Fruit fly (Drosophila melanogaster) whole organism, embryonic: ENCODE data around the gene PIG-U.

Source experiments
- BEAF-32 ChIP-seq: fragments of 200-800 bp; sonication (Bioruptor generic); optimal IDR thresholded peaks from 3 replicates; lab custom pipeline; 2017; ENCODE audit warnings: missing biosample characterization, missing genetic modification characterization, mild to moderate bottlenecking, moderate library complexity, missing genetic modification reagents
- CG10366 ChIP-seq: fragments of 200-800 bp; sonication (Bioruptor generic); IDR thresholded peaks from 2 replicates; pipeline ENCODE4 v1.3.6; 2022; ENCODE audit warnings: missing biosample characterization, missing genetic modification characterization
- CG10543 ChIP-seq: fragments of 200-800 bp; sonication (Bioruptor generic); optimal IDR thresholded peaks from 3 replicates; lab custom pipeline; 2017; ENCODE audit warnings: missing biosample characterization, mild to moderate bottlenecking, missing genetic modification characterization, moderate library complexity
- CG12071 ChIP-seq: fragments of 200-800 bp; sonication (Bioruptor generic); optimal IDR thresholded peaks from 3 replicates; lab custom pipeline; 2018; ENCODE audit warnings: missing biosample characterization, mild to moderate bottlenecking, missing genetic modification characterization
- CG12155 ChIP-seq: fragments of 200-800 bp; sonication (Bioruptor generic); optimal IDR thresholded peaks from 3 replicates; lab custom pipeline; 2016; ENCODE audit warnings: missing biosample characterization, missing genetic modification characterization
- CG1233 ChIP-seq: fragments of 200-800 bp; sonication (Bioruptor generic); optimal IDR thresholded peaks from 4 replicates; lab custom pipeline; 2018; ENCODE audit warnings: missing biosample characterization, mild to moderate bottlenecking, missing genetic modification characterization
- CG12659 ChIP-seq: fragments of 200-800 bp; sonication (Bioruptor generic); optimal IDR thresholded peaks from 3 replicates; lab custom pipeline; 2017; ENCODE audit warnings: mild to moderate bottlenecking, missing biosample characterization, missing genetic modification reagents, missing genetic modification characterization
- CG13775 ChIP-seq: fragments of 200-800 bp; sonication (Bioruptor generic); optimal IDR thresholded peaks from 3 replicates; lab custom pipeline; 2017; ENCODE audit warnings: missing biosample characterization, mild to moderate bottlenecking, missing genetic modification characterization
- CG14441 ChIP-seq: fragments of 200-800 bp; sonication (Bioruptor generic); IDR thresholded peaks from 2 replicates; pipeline ENCODE4 v1.3.6; 2022; ENCODE audit warnings: missing biosample characterization, missing genetic modification characterization
- CG14710 ChIP-seq: fragments of 200-800 bp; sonication (Bioruptor generic); optimal IDR thresholded peaks from 3 replicates; lab custom pipeline; 2019; ENCODE audit warnings: missing biosample characterization, mild to moderate bottlenecking, missing genetic modification characterization, moderate library complexity
- CG15514 ChIP-seq: fragments of 200-800 bp; sonication (Bioruptor generic); optimal IDR thresholded peaks from 3 replicates; lab custom pipeline; 2017; ENCODE audit warnings: missing biosample characterization, missing genetic modification characterization, mild to moderate bottlenecking, moderate library complexity, missing genetic modification reagents
- CG15601 ChIP-seq: fragments of 200-800 bp; sonication (Bioruptor generic); optimal IDR thresholded peaks from 3 replicates; lab custom pipeline; 2019; ENCODE audit warnings: missing biosample characterization, mild to moderate bottlenecking, missing genetic modification characterization, moderate library complexity
- CG1602 ChIP-seq: fragments of 200-800 bp; sonication (Bioruptor generic); optimal IDR thresholded peaks from 3 replicates; lab custom pipeline; 2016; ENCODE audit warnings: missing biosample characterization, missing genetic modification characterization
- CG2120 ChIP-seq: fragments of 200-800 bp; sonication (Bioruptor generic); optimal IDR thresholded peaks from 3 replicates; lab custom pipeline; 2016; ENCODE audit warnings: missing biosample characterization, missing genetic modification characterization
- CG2129 ChIP-seq: fragments of 200-800 bp; sonication (Bioruptor generic); IDR thresholded peaks from 2 replicates; pipeline ENCODE4 v1.3.6; 2022; ENCODE audit warnings: missing biosample characterization, missing genetic modification characterization; ENCODE audit not compliant: partially characterized antibody
- CG2678 ChIP-seq: fragments of 200-800 bp; sonication (Bioruptor generic); optimal IDR thresholded peaks from 3 replicates; lab custom pipeline; 2019; ENCODE audit warnings: missing biosample characterization, mild to moderate bottlenecking, missing genetic modification characterization, moderate library complexity
- CG6791 ChIP-seq: fragments of 200-800 bp; sonication (Bioruptor generic); IDR thresholded peaks from 3 replicates; pipeline ENCODE4 v1.3.6; 2022; ENCODE audit warnings: missing biosample characterization, missing genetic modification characterization; ENCODE audit not compliant: partially characterized antibody
- CG8478 ChIP-seq: fragments of >200 bp; optimal IDR thresholded peaks from 2 replicates; lab custom pipeline; 2018
- Dek ChIP-seq: fragments of 200-800 bp; sonication (Bioruptor generic); optimal IDR thresholded peaks from 3 replicates; lab custom pipeline; 2019; ENCODE audit warnings: missing biosample characterization, mild to moderate bottlenecking, missing genetic modification characterization, moderate library complexity
- Doc2 ChIP-seq: fragments of 200-800 bp; sonication (Bioruptor generic); IDR thresholded peaks from 2 replicates; pipeline ENCODE4 v1.3.6; 2022; ENCODE audit warnings: missing biosample characterization, missing genetic modification characterization
- Dp ChIP-seq: fragments of 200-800 bp; sonication (Bioruptor generic); optimal IDR thresholded peaks from 2 replicates; lab custom pipeline; 2018; ENCODE audit warnings: missing biosample characterization, mild to moderate bottlenecking, missing genetic modification characterization, moderate library complexity
- H2.0 ChIP-seq: fragments of 200-800 bp; sonication (Bioruptor generic); IDR thresholded peaks from 2 replicates; pipeline ENCODE4 v1.3.6; 2022; ENCODE audit warnings: missing biosample characterization, missing genetic modification characterization
- HLH54F ChIP-seq: fragments of 200-800 bp; sonication (Bioruptor generic); optimal IDR thresholded peaks from 3 replicates; lab custom pipeline; 2016; ENCODE audit warnings: missing biosample characterization, missing genetic modification characterization
- Hsf ChIP-seq: fragments of 200-800 bp; sonication (Bioruptor generic); optimal IDR thresholded peaks from 3 replicates; lab custom pipeline; 2016; ENCODE audit warnings: missing biosample characterization, missing genetic modification characterization
- MESR4 ChIP-seq: fragments of 200-800 bp; sonication (Bioruptor generic); optimal IDR thresholded peaks from 2 replicates; lab custom pipeline; 2018; ENCODE audit warnings: missing biosample characterization, mild to moderate bottlenecking, missing genetic modification characterization, moderate library complexity
- Trl ChIP-seq, 3 experiments: fragments of >200 bp in 2 of 3; fragments of 200-800 bp in 1 of 3; sonication (Bioruptor generic) in 1 of 3; optimal IDR thresholded peaks; 2 replicates in 1 of 3; 3 replicates in 2 of 3; lab custom pipeline; 2016 to 2017; ENCODE audit warnings: missing biosample characterization in 1 of 3, missing genetic modification characterization in 1 of 3
- Xbp1 ChIP-seq: fragments of 200-800 bp; sonication (Bioruptor generic); optimal IDR thresholded peaks from 3 replicates; lab custom pipeline; 2016; ENCODE audit warnings: missing biosample characterization, mild to moderate bottlenecking, missing genetic modification characterization
- Xrp1 ChIP-seq: fragments of 200-800 bp; sonication (Bioruptor generic); IDR thresholded peaks from 2 replicates; pipeline ENCODE4 v1.3.6; 2022; ENCODE audit warnings: missing biosample characterization, missing genetic modification characterization
- bbx ChIP-seq: fragments of 200-800 bp; sonication (Bioruptor generic); IDR thresholded peaks from 2 replicates; pipeline ENCODE4 v1.3.6; 2022; ENCODE audit warnings: missing biosample characterization, missing genetic modification characterization; ENCODE audit not compliant: partially characterized antibody
- bcd ChIP-seq: fragments of 200-800 bp; sonication (Bioruptor generic); optimal IDR thresholded peaks from 2 replicates; lab custom pipeline; 2017; ENCODE audit warnings: missing biosample characterization, mild to moderate bottlenecking, missing genetic modification characterization
- chm ChIP-seq: fragments of 200-800 bp; sonication (Bioruptor generic); IDR thresholded peaks from 2 replicates; pipeline ENCODE4 v1.3.6; 2022; ENCODE audit warnings: missing biosample characterization, missing genetic modification characterization
- corto ChIP-seq: fragments of 200-800 bp; sonication (Bioruptor generic); optimal IDR thresholded peaks from 2 replicates; lab custom pipeline; 2016; ENCODE audit warnings: missing biosample characterization, mild to moderate bottlenecking, missing genetic modification characterization, moderate library complexity
- disco-r ChIP-seq: fragments of 200-800 bp; sonication (Bioruptor generic); optimal IDR thresholded peaks from 2 replicates; lab custom pipeline; 2016; ENCODE audit warnings: missing biosample characterization, missing genetic modification characterization
- fd96Cb ChIP-seq: fragments of 200-800 bp; sonication (Bioruptor generic); optimal IDR thresholded peaks from 2 replicates; lab custom pipeline; 2018; ENCODE audit warnings: missing biosample characterization, mild to moderate bottlenecking, missing genetic modification characterization, moderate library complexity
- gro ChIP-seq: fragments of 200-800 bp; sonication (Bioruptor generic); optimal IDR thresholded peaks from 2 replicates; lab custom pipeline; 2016; ENCODE audit warnings: missing biosample characterization, missing genetic modification characterization
- gsb ChIP-seq: fragments of 200-800 bp; sonication (Bioruptor generic); IDR thresholded peaks from 2 replicates; pipeline ENCODE4 v1.3.6; 2022; ENCODE audit warnings: missing biosample characterization, missing genetic modification characterization
- gsb-n ChIP-seq: fragments of 200-800 bp; sonication (Bioruptor generic); optimal IDR thresholded peaks from 3 replicates; lab custom pipeline; 2018; ENCODE audit warnings: missing biosample characterization, mild to moderate bottlenecking, missing genetic modification characterization
- gt ChIP-seq: fragments of 200-800 bp; sonication (Bioruptor generic); IDR thresholded peaks from 2 replicates; pipeline ENCODE4 v1.3.6; 2022; ENCODE audit warnings: missing biosample characterization, missing genetic modification characterization
- her ChIP-seq: fragments of 200-800 bp; sonication (Bioruptor generic); optimal IDR thresholded peaks from 2 replicates; lab custom pipeline; 2016; ENCODE audit warnings: missing biosample characterization, missing genetic modification characterization
- hkb ChIP-seq, 2 experiments: fragments of 200-800 bp in 1 of 2; fragments of >200 bp in 1 of 2; sonication (Bioruptor generic) in 1 of 2; IDR thresholded peaks in 1 of 2; optimal IDR thresholded peaks in 1 of 2; 2 replicates each; pipeline versions ENCODE4 v1.3.6 to Lab custom; 2017 to 2022; ENCODE audit warnings: missing biosample characterization in 1 of 2, missing genetic modification characterization in 1 of 2
- inv ChIP-seq: fragments of 200-800 bp; sonication (Bioruptor generic); IDR thresholded peaks from 2 replicates; pipeline ENCODE4 v1.3.6; 2022; ENCODE audit warnings: missing biosample characterization, missing genetic modification characterization; ENCODE audit not compliant: partially characterized antibody
- knrl ChIP-seq: fragments of 200-800 bp; sonication (Bioruptor generic); IDR thresholded peaks from 3 replicates; pipeline ENCODE4 v1.3.6; 2022; ENCODE audit warnings: missing biosample characterization, missing genetic modification characterization; ENCODE audit not compliant: partially characterized antibody
- lbe ChIP-seq: fragments of 200-800 bp; sonication (Bioruptor generic); optimal IDR thresholded peaks from 2 replicates; lab custom pipeline; 2016; ENCODE audit warnings: missing biosample characterization, mild to moderate bottlenecking, missing genetic modification characterization
- nerfin-2 ChIP-seq: fragments of 200-800 bp; sonication (Bioruptor generic); IDR thresholded peaks from 2 replicates; pipeline ENCODE4 v1.3.6; 2022; ENCODE audit warnings: missing biosample characterization, missing genetic modification characterization; ENCODE audit not compliant: partially characterized antibody
- peb ChIP-seq: fragments of 200-800 bp; sonication (Bioruptor generic); IDR thresholded peaks from 2 replicates; pipeline ENCODE4 v1.3.6; 2022; ENCODE audit warnings: missing biosample characterization, missing genetic modification characterization
- rib ChIP-seq: fragments of 200-800 bp; sonication (Bioruptor generic); IDR thresholded peaks from 2 replicates; pipeline ENCODE4 v1.3.6; 2022; ENCODE audit warnings: missing biosample characterization, missing genetic modification characterization
- tna ChIP-seq: fragments of 200-800 bp; sonication (Bioruptor generic); IDR thresholded peaks from 2 replicates; pipeline ENCODE4 v1.3.6; 2022; ENCODE audit warnings: missing biosample characterization, missing genetic modification characterization; ENCODE audit not compliant: partially characterized antibody
- twi ChIP-seq: fragments of 200-800 bp; optimal IDR thresholded peaks from 2 replicates; lab custom pipeline; 2019; ENCODE audit warnings: missing biosample characterization, mild to moderate bottlenecking, missing genetic modification characterization, moderate library complexity
- vfl ChIP-seq: fragments of 200-800 bp; sonication (Bioruptor generic); optimal IDR thresholded peaks from 2 replicates; lab custom pipeline; 2016; ENCODE audit warnings: missing biosample characterization, missing genetic modification characterization

PIG-U gene

dm6 chr2L:8528318-8528717, 13.4 kb downstream of the PIG-U start, which contains the start of the genes lmgA and lmgB (continued):
- TF ChIP-seq CG1233 (GFP tag; lab: Kevin White, UChicago) = no peak
- peak; percentile 49; the same call in 1 of the 2 replicates for TF ChIP-seq rib (GFP tag; lab: Robert Waterston, UW)
- peak; percentile 89 for TF ChIP-seq knrl (GFP tag; lab: Robert Waterston, UW)
- peak; percentile 82 for TF ChIP-seq bbx (GFP tag; lab: Robert Waterston, UW)
- peak; percentile 62 for TF ChIP-seq CG2120 (GFP tag; lab: Kevin White, UChicago)
- TF ChIP-seq bcd (GFP tag; lab: Kevin White, UChicago) = peak; percentile 58
- peak; percentile 23 for TF ChIP-seq HLH54F (GFP tag; lab: Kevin White, UChicago)
- TF ChIP-seq peb (GFP tag; lab: Robert Waterston, UW) = no peak
- peak; percentile 3 for TF ChIP-seq twi (tag; lab: Kevin White, UChicago)
- TF ChIP-seq CG10543 (GFP tag; lab: Kevin White, UChicago) = no peak
- peak; percentile 89 for TF ChIP-seq tna (GFP tag; lab: Robert Waterston, UW)
- no peak for TF ChIP-seq Doc2
- peak; percentile 72 for TF ChIP-seq Xbp1 (GFP tag; lab: Kevin White, UChicago)
- TF ChIP-seq lbe (GFP tag; lab: Kevin White, UChicago) = peak; percentile 54
- TF ChIP-seq BEAF-32 (GFP tag; lab: Kevin White, UChicago) = peak; percentile 87
- peak; percentile 77 for TF ChIP-seq CG14710 (tag; lab: Kevin White, UChicago)
- TF ChIP-seq disco-r (GFP tag; lab: Kevin White, UChicago) = no peak
- TF ChIP-seq gt (GFP tag; lab: Robert Waterston, UW) = no peak
- no peak for TF ChIP-seq CG12071 (GFP tag; lab: Kevin White, UChicago)
- TF ChIP-seq Hsf = peak; percentile 43
- peak; percentile 33; the same call in 1 of the 2 replicates for TF ChIP-seq H2.0 (GFP tag; lab: Robert Waterston, UW)
- peak; percentile 56 for TF ChIP-seq CG15514 (GFP tag; lab: Kevin White, UChicago)
- peak; percentile 40 for TF ChIP-seq CG13775 (GFP tag; lab: Kevin White, UChicago)
- peak; percentile 82 for TF ChIP-seq inv (GFP tag; lab: Robert Waterston, UW)
- TF ChIP-seq Dp (GFP tag; lab: Kevin White, UChicago) = peak; percentile 96
- peak; percentile 90 for TF ChIP-seq CG6791 (GFP tag; lab: Robert Waterston, UW)
- no peak for TF ChIP-seq CG10366 (GFP tag; lab: Robert Waterston, UW)
- TF ChIP-seq Trl (optimal IDR thresholded peaks at IDR 0.05; lab: Kevin White, UChicago) = no peak
- TF ChIP-seq Trl (GFP tag; optimal IDR thresholded peaks at IDR 0.05; lab: Kevin White, UChicago) = peak; percentile 7
- TF ChIP-seq CG14441 (GFP tag; lab: Robert Waterston, UW) = peak; percentile 35; the same call in 1 of the 2 replicates
- TF ChIP-seq hkb (optimal IDR thresholded peaks at IDR 0.05; lab: Kevin White, UChicago) = no peak
- peak; percentile 30; the same call in 1 of the 2 replicates for TF ChIP-seq hkb (GFP tag; IDR thresholded peaks at IDR 0.05; lab: Robert Waterston, UW)
- no peak for TF ChIP-seq gsb
- TF ChIP-seq CG15601 (tag; lab: Kevin White, UChicago) = peak; percentile 44
- peak; percentile 95 for TF ChIP-seq MESR4
- peak; percentile 42 for TF ChIP-seq CG1602 (GFP tag; lab: Kevin White, UChicago)
- peak; percentile 35 for TF ChIP-seq corto
- no peak for TF ChIP-seq fd96Cb
- peak; percentile 57 for TF ChIP-seq vfl (GFP tag; lab: Kevin White, UChicago)
- peak; percentile 66 for TF ChIP-seq CG12659 (GFP tag; lab: Kevin White, UChicago)
- TF ChIP-seq CG2129 (GFP tag; lab: Robert Waterston, UW) = peak; percentile 82
- peak; percentile 9; the same call in 1 of the 2 replicates for TF ChIP-seq Xrp1 (GFP tag; lab: Robert Waterston, UW)
- TF ChIP-seq chm = no peak
- peak; percentile 47 for TF ChIP-seq CG12155 (GFP tag; lab: Kevin White, UChicago)
- no peak for TF ChIP-seq CG2678 (tag; lab: Kevin White, UChicago)
- peak; percentile 41 for TF ChIP-seq Dek
- TF ChIP-seq CG8478 = no peak
- TF ChIP-seq her (GFP tag; lab: Kevin White, UChicago) = no peak
- TF ChIP-seq nerfin-2 (GFP tag; lab: Robert Waterston, UW) = peak; percentile 91
- TF ChIP-seq gsb-n = no peak
- TF ChIP-seq gro (GFP tag; lab: Kevin White, UChicago) = peak; percentile 30
